Fruit fly (Drosophila melanogaster) whole organism, embryonic: ENCODE results near the gene CG11768.

Source experiments
- Neu2 ChIP-seq: fragments of 200-800 bp; sonication (Bioruptor generic); optimal IDR thresholded peaks from 3 replicates; lab custom pipeline; 2016; ENCODE audit warnings: missing biosample characterization, missing genetic modification characterization, borderline replicate concordance
- en ChIP-seq: fragments of 200-800 bp; sonication (Bioruptor generic); optimal IDR thresholded peaks from 2 replicates; lab custom pipeline; 2016; ENCODE audit warnings: missing biosample characterization, missing genetic modification characterization

DNA sequence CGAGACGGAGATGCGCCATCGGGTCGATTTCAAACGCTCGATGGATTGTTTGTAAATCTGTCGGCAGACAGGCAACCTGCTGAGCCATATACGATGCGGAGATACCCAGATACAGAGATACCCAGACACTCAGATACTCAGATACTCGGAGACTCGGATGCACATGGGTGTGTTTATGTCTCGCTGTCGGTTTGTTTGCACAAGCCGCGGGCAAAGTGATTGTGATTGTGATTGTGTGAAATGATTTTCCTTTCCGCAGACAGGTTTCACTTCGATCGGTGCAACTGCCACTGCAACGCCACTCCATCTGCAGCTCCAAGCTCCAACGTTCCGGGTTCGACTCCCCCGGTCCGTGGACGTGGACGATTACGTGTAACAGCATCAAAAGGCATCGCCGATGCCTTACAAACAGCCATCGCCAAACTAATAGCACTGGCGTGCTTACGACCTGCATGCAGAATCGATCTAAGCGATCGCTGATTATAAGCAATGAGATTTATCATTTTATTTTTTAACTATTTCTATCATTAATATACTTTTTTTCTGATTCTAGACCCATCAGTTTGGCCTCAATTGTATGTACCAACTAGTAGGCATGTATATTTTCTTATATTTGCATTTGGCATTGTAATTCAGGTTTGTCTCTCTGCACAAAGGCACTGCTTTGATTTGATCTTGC lies 20.9 kb upstream of the CG11768 start:
- TF ChIP-seq Neu2 (GFP tag; lab: Kevin White, UChicago), result no peak
- TF ChIP-seq en (GFP tag; lab: Kevin White, UChicago), result no peak
